Worm (Caenorhabditis elegans): Measurements from ENCODE around the gene C50B6.1.

Gene C50B6.1

ce11 chrV:13264245-13264644 is 44.5 kb upstream of the C50B6.1 start, which contains the start of gene zip-5:
Gene zip-5 (plus strand): TSS chrV:13264545.
- TF ChIP-seq lin-39 (tag; optimal IDR thresholded peaks at IDR 0.05) (no peak), nhr-11 (tag; optimal IDR thresholded peaks at IDR 0.05) (no peak), mab-9 (GFP tag; IDR thresholded peaks at IDR 0.05) (no peak), nhr-19 (GFP tag; conservative IDR thresholded peaks at IDR 0.05) (no peak), isw-1 (GFP tag; IDR thresholded peaks at IDR 0.05) (no peak)

- TF ChIP-seq efl-3 (GFP tag; optimal IDR thresholded peaks at IDR 0.05) (no peak), nhr-47 (tag; optimal IDR thresholded peaks at IDR 0.05) (peak; percentile 39), sox-4 (tag; optimal IDR thresholded peaks at IDR 0.05) (peak; percentile 9), dsc-1 (tag; optimal IDR thresholded peaks at IDR 0.05) (peak; percentile 99), hlh-4 (tag; optimal IDR thresholded peaks at IDR 0.05) (no peak), fkh-8 (tag; optimal IDR thresholded peaks at IDR 0.05) (peak; percentile 58), ceh-8 (GFP tag; optimal IDR thresholded peaks at IDR 0.05) (peak; percentile 69), Y116A8C.19 (tag; optimal IDR thresholded peaks at IDR 0.05; ENCODE audit: borderline replicate concordance) (no peak), pax-3 (tag; optimal IDR thresholded peaks at IDR 0.05) (peak; percentile 87), fkh-4 (tag; optimal IDR thresholded peaks at IDR 0.05; ENCODE audit: borderline replicate concordance) (peak; percentile 68), nhr-28 (tag; optimal IDR thresholded peaks at IDR 0.05) (no peak), nhr-71 (tag; optimal IDR thresholded peaks at IDR 0.05) (peak; percentile 38)
Measured at ce11 chrV:13265628-13266027, 43.1 kb upstream of the C50B6.1 start.

ce11 chrV:13266630-13267029 is 42.1 kb upstream of the C50B6.1 start:
- TF ChIP-seq lin-14 (GFP tag; optimal IDR thresholded peaks at IDR 0.05) (no peak), fkh-8 (tag; optimal IDR thresholded peaks at IDR 0.05) (peak; percentile 6), nhr-71 (tag; optimal IDR thresholded peaks at IDR 0.05) (peak; percentile 38), efl-1 (optimal IDR thresholded peaks at IDR 0.05) (no peak), efl-1 (GFP tag; optimal IDR thresholded peaks at IDR 0.05 in 1 of 2) (peak in 1 of 2 experiments; percentile 74), dsc-1 (tag; optimal IDR thresholded peaks at IDR 0.05) (peak; percentile 66), pax-3 (tag; optimal IDR thresholded peaks at IDR 0.05) (peak; percentile 21)

- TF ChIP-seq rnt-1 (tag; optimal IDR thresholded peaks at IDR 0.05) = no peak
- no peak for TF ChIP-seq nhr-28 (tag; optimal IDR thresholded peaks at IDR 0.05)
- TF ChIP-seq aha-1 (tag; optimal IDR thresholded peaks at IDR 0.05) = no peak
- TF ChIP-seq nhr-76 (tag; optimal IDR thresholded peaks at IDR 0.05) = no peak
- no peak for TF ChIP-seq hlh-4 (tag; optimal IDR thresholded peaks at IDR 0.05)
- TF ChIP-seq fkh-4 (tag; optimal IDR thresholded peaks at IDR 0.05; ENCODE audit: borderline replicate concordance) = no peak
- TF ChIP-seq ceh-82 (tag; optimal IDR thresholded peaks at IDR 0.05) = no peak
- TF ChIP-seq lin-39 (tag; optimal IDR thresholded peaks at IDR 0.05) = no peak
- no peak for TF ChIP-seq nhr-85 (tag)
- TF ChIP-seq nhr-71 (tag; optimal IDR thresholded peaks at IDR 0.05) = no peak
- no peak for TF ChIP-seq ets-5 (GFP tag; IDR thresholded peaks at IDR 0.05)
- TF ChIP-seq pqm-1 (tag; optimal IDR thresholded peaks at IDR 0.05) = peak; percentile 59
- no peak for TF ChIP-seq ztf-11 (tag; optimal IDR thresholded peaks at IDR 0.05)
- no peak for TF ChIP-seq lin-13 (GFP tag; optimal IDR thresholded peaks at IDR 0.05)
- peak; percentile 15 for TF ChIP-seq jun-1 (tag; optimal IDR thresholded peaks at IDR 0.05)
- peak; percentile 37 for TF ChIP-seq tlp-1 (tag; optimal IDR thresholded peaks at IDR 0.05)
- TF ChIP-seq elt-2 (tag; optimal IDR thresholded peaks at IDR 0.05) = peak; percentile 96
- TF ChIP-seq lsy-2 (tag; optimal IDR thresholded peaks at IDR 0.05) = peak in 1 of 2 experiments; percentile 6
- no peak for TF ChIP-seq egl-13 (tag; optimal IDR thresholded peaks at IDR 0.05)
- TF ChIP-seq pax-3 (tag; optimal IDR thresholded peaks at IDR 0.05) = peak; percentile 80
Measured at ce11 chrV:13268032-13268431, 40.7 kb upstream of the C50B6.1 start.

- TF ChIP-seq unc-86 (tag; optimal IDR thresholded peaks at IDR 0.05) = no peak
- peak; percentile 26 for TF ChIP-seq lin-14 (GFP tag; optimal IDR thresholded peaks at IDR 0.05)
- TF ChIP-seq lin-39 (tag; optimal IDR thresholded peaks at IDR 0.05) = no peak
- peak; percentile 58 for TF ChIP-seq nhr-90 (tag; optimal IDR thresholded peaks at IDR 0.05; ENCODE audit: poor library complexity)
- no peak for TF ChIP-seq efl-1 (optimal IDR thresholded peaks at IDR 0.05)
- TF ChIP-seq efl-1 (GFP tag; optimal IDR thresholded peaks at IDR 0.05 in 1 of 2) = peak in 1 of 2 experiments; percentile 83
- no peak for TF ChIP-seq unc-130 (tag; optimal IDR thresholded peaks at IDR 0.05)
- TF ChIP-seq dsc-1 (tag; optimal IDR thresholded peaks at IDR 0.05) = no peak
- no peak for TF ChIP-seq nhr-12 (tag; optimal IDR thresholded peaks at IDR 0.05)
- TF ChIP-seq swsn-7 (tag; optimal IDR thresholded peaks at IDR 0.05) = no peak
- TF ChIP-seq ztf-4 (tag; optimal IDR thresholded peaks at IDR 0.05) = no peak
- TF ChIP-seq nhr-19 (GFP tag; conservative IDR thresholded peaks at IDR 0.05) = 0 out of 2 replicates have a peak, but pooled peaks have one; percentile 31
- no peak for TF ChIP-seq ces-1 (GFP tag; optimal IDR thresholded peaks at IDR 0.05)
- no peak for TF ChIP-seq aly-2 (tag; optimal IDR thresholded peaks at IDR 0.05)
- TF ChIP-seq lsy-2 (tag; optimal IDR thresholded peaks at IDR 0.05) = peak in 1 of 2 experiments; percentile 60
- peak; percentile 25 for TF ChIP-seq nhr-20 (tag; optimal IDR thresholded peaks at IDR 0.05)
- TF ChIP-seq elt-3 (tag; optimal IDR thresholded peaks at IDR 0.05) = no peak
- no peak for TF ChIP-seq mdl-1 (tag; optimal IDR thresholded peaks at IDR 0.05)
- no peak for TF ChIP-seq sox-4 (tag; optimal IDR thresholded peaks at IDR 0.05)
Measured at ce11 chrV:13269228-13269630, 39.5 kb upstream of the C50B6.1 start.
